Fruit fly (Drosophila melanogaster) whole organism, larva: Measurements from ENCODE around the gene Dnali1.

Experiments
- noc ChIP-seq: fragments of 200-800 bp; sonication (Bioruptor generic); optimal IDR thresholded peaks from 3 replicates; lab custom pipeline; 2019; ENCODE audit warnings: missing biosample characterization, mild to moderate bottlenecking, missing genetic modification characterization, moderate library complexity

The Dnali1 gene

DNA sequence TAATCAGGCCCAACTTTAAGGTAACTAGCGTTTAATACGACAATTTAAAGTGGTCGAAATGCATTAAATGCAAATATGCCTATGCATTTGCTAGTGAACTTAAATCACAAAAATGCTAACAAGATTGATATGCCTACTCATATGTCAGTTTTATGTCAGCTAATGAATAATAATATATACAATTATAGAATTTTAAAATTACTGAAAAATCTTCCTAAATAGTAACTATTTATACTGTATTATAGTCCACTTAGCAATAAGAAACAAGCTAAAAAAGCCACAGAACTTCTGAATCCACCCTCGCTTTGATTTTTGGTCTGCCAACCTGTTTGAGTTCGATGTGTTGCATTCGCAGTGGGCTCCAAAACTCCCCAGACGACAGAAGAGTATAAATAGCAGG, 23.4 kb downstream of the Dnali1 start:
- TF ChIP-seq noc (tag; lab: Kevin White, UChicago), result no peak

- TF ChIP-seq noc (tag; lab: Kevin White, UChicago), result no peak
Observed at dm6 chr3R:11869169-11869568, 23.9 kb downstream of the Dnali1 start, which contains the start of gene CG6959. Gene CG6959 (minus strand): TSS chr3R:11869460.

DNA sequence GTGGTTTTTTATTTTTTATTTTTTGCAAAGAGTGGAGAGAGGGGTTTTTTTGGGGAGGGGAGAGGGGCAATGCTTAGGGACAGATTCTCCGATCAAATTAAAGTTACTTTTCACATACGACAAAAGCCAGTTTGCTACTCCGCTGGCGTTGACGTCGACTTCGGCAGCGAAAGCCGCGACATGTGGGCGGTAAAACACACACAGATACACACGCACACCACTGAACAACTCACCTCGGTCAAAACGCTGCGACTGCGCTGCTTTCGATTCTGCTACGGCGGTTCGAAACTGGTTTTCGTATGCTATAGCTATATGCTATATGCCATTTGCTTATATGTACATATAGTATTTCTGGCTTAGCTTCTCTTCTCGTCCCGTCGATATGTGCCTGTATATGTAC, 24.5 kb downstream of the Dnali1 start:
- TF ChIP-seq noc (tag; lab: Kevin White, UChicago), result no peak

dm6 chr3R:11865132-11865531, 28.0 kb downstream of the Dnali1 start:
- no peak for TF ChIP-seq noc (tag; lab: Kevin White, UChicago)

- TF ChIP-seq noc (tag; lab: Kevin White, UChicago), result no peak
Observed at dm6 chr3R:11859534-11860254, 33.4 kb downstream of the Dnali1 start.

DNA sequence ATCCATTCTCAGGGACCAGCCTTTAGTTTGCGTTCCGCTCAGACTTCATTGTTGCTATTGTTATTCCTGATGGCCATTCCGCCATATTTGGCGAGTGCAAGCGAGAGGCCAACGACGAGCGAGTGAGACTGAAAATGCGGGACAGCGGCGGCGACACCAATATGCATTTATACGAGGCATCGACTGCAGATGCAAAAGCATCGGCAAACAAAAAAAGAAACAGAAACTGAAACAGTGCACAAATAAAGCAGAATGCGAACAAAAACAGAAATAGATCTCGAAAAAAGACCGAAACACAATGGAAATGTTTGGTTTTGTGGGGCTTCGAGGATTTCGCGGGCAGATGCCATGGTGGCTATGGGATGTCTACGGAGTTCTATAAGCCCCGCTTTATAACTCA, 34.0 kb downstream of the Dnali1 start:
- no peak for TF ChIP-seq noc (tag; lab: Kevin White, UChicago)

- TF ChIP-seq noc (tag; lab: Kevin White, UChicago), result no peak
Observed at dm6 chr3R:11856295-11856694, 36.8 kb downstream of the Dnali1 start.

DNA sequence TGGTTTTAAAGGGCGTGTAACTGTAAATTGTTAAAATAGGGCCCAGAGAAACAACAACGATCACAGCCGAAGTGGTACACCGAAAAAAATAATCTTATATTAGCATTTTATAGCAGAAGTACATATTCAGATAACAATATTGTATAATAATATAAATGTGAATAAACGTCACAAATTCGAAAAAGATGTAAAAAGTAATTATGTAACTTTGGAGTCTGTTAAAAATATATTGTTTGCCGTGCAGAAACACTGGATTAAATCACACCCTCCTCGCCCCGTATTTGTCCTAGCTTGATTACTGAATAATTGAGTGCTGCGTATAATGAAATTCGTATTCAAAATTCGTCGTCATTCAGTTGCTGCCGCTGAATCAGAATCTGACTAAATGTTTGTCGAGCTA, 37.9 kb downstream of the Dnali1 start:
- no peak for TF ChIP-seq noc (tag; lab: Kevin White, UChicago)

DNA sequence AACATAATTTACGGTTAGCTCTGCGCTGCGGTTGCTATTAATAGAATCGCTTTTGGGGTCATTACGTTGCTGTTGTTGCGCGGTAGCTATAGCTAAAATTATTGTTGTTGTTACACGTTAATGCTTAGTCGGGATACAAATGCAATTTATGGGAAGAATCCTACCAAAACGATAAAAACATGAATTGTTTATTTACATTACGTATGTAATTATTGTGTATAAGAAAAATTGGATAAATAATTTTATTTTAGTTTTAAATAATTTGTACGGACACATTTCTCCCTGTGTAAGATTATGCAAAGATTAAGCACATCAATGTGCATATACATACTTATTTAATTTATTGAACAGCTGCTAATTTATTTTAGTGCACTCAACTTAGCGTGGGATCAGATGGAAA, 41.2 kb downstream of the Dnali1 start:
- TF ChIP-seq noc (tag; lab: Kevin White, UChicago), result no peak

dm6 chr3R:11850917-11851897, 41.9 kb downstream of the Dnali1 start:
- no peak for TF ChIP-seq noc (tag; lab: Kevin White, UChicago)

DNA sequence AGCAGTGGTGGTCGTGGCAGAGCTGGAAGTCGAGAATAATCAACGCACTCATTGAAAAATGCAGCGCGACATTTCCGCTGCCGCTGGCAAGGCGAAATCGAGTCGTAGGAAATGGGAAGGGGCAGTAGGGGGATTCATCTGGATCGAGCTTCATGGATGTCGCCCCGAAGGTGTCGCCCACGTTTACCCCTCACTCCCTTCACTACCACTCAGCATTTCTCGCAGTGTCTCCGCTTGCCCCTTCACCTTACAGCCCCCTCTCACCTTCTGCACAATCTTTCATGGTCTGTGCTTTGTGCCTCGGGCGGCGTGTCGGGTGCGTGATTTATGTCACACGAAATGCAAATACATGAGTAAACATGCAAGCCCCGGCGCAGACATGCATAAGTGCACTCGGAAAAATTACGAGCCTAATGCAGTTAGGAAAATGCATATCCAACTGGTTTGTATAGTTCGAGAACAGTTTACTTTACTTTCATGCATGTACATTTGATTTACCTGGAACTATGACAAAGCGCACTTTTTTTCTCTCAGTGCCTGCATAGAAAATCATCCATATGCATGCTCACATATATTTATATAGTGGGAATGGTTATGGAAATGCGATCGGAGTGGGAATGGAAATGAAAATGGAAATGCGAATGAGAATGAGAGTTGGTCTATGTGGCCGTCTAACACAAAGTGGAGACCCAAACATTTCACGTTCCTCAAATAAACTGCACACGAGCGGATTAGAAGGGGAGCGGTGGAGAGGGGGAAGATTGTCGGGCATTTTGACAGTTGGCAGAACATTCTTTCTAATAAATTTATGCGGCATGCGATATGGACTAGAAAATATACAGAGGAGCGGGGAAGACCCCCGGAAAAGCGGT, 43.5 kb downstream of the Dnali1 start:
- TF ChIP-seq noc (tag; lab: Kevin White, UChicago), result no peak

DNA sequence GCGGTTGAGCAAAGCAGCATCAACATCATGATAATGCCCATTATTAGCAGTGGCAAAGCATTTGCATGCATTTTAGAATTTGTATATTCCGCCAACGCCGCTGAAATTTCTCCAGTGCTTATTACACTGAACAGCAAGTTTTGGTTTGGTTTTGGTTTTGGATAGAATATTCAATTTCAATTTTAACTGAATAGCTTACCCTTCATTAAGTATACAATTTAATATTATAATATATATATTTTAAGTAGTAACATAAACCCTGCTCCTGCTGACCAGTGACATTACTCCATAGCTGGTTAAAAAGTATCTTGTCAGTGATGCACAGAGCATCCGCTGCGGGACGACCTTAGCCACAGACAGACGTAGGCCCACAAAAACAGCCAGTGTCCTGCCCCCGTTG, 45.7 kb downstream of the Dnali1 start:
- no peak for TF ChIP-seq noc (tag; lab: Kevin White, UChicago)
